Worm (Caenorhabditis elegans) whole organism, midembryonic: ENCODE results near the gene swt-3.

ENCODE experiments used
- cog-1 ChIP-seq: sonication (generic microtip); optimal IDR thresholded peaks from 2 replicates; lab custom pipeline; 2016; ENCODE audit warnings: missing genetic modification characterization, missing compliant biosample characterization
- flt-1 ChIP-seq: fragments of 200-800 bp; sonication (Bioruptor generic); IDR thresholded peaks from 2 replicates; pipeline ENCODE4 v1.3.6; 2022; ENCODE audit warnings: missing genetic modification characterization, missing compliant biosample characterization
- med-1 ChIP-seq: sonication (generic microtip); optimal IDR thresholded peaks from 2 replicates; lab custom pipeline; 2017; ENCODE audit warnings: missing genetic modification characterization, mild to moderate bottlenecking, missing compliant biosample characterization, antibody characterized with exemption, missing genetic modification reagents; ENCODE audit not compliant: insufficient read depth
- ztf-29 ChIP-seq: fragments of 200-800 bp; sonication (Bioruptor generic); IDR thresholded peaks from 2 replicates; pipeline ENCODE4 v1.3.6; 2022; ENCODE audit warnings: missing genetic modification reagents, missing genetic modification characterization, missing compliant biosample characterization

ce11 chrIV:10766071-10766470 lies 14.4 kb downstream of the swt-3 start:
- TF ChIP-seq ztf-29, result no peak
- TF ChIP-seq med-1 (GFP tag; lab: Kevin White, UChicago), result no peak
- no peak for TF ChIP-seq flt-1
- TF ChIP-seq cog-1, result no peak
